Worm (Caenorhabditis elegans) whole organism, L4 larva: ENCODE results near the gene Y102A11A.2.
A peak's percentile ranks its signal among the peaks of the same experiment; 100 is the strongest.
"Not testable (repeated sequence)": the region's sequence is repeated elsewhere in the genome, so short reads cannot be mapped to it uniquely, and the experiment has no call there.

Experiments used
- T26A8.4 ChIP-seq: fragments of 200-800 bp; sonication (Bioruptor generic); IDR thresholded peaks from 2 replicates; pipeline ENCODE4 v1.3.6; 2022; ENCODE audit warnings: missing genetic modification characterization, missing compliant biosample characterization
- Y48G9A.11 ChIP-seq: fragments of 200-800 bp; sonication (Bioruptor generic); IDR thresholded peaks from 2 replicates; pipeline ENCODE4 v1.3.6; 2022; ENCODE audit warnings: missing genetic modification reagents, missing genetic modification characterization, missing compliant biosample characterization
- ZK337.2 ChIP-seq: fragments of 200-800 bp; sonication (Bioruptor generic); IDR thresholded peaks from 2 replicates; pipeline ENCODE4 v1.3.6; 2022; ENCODE audit warnings: missing genetic modification reagents, missing genetic modification characterization, missing compliant biosample characterization
- aha-1 ChIP-seq: fragments of 150-350 bp; peaks from one replicate; lab custom pipeline; 2014; ENCODE audit warnings: missing biosample characterization, missing genetic modification characterization
- ceh-28 ChIP-seq: fragments of 150-350 bp; optimal IDR thresholded peaks from 2 replicates; lab custom pipeline; 2014; ENCODE audit warnings: missing biosample characterization, missing genetic modification reagents, missing genetic modification characterization
- cey-2 ChIP-seq: sonication (generic microtip); optimal IDR thresholded peaks from 3 replicates; lab custom pipeline; 2017; ENCODE audit warnings: missing genetic modification characterization, mild to moderate bottlenecking, missing compliant biosample characterization, antibody characterized with exemption, borderline replicate concordance; ENCODE audit not compliant: insufficient read depth
- ctbp-1 ChIP-seq: fragments of 200-800 bp; sonication (Bioruptor generic); IDR thresholded peaks from 2 replicates; pipeline ENCODE4 v1.3.6; 2022; ENCODE audit warnings: missing genetic modification reagents, missing genetic modification characterization, missing compliant biosample characterization
- daf-16 ChIP-seq, 3 experiments: sonication (generic microtip); optimal IDR thresholded peaks; 2 replicates each; lab custom pipeline; 2016 to 2017; ENCODE audit warnings: missing genetic modification characterization in 3 of 3, missing genetic modification reagents in 3 of 3, mild to moderate bottlenecking in 2 of 3, missing compliant biosample characterization in 2 of 3, missing biosample characterization in 1 of 3, moderate library complexity in 1 of 3
- dmd-6 ChIP-seq: fragments of 200-800 bp; sonication (Bioruptor generic); IDR thresholded peaks from 2 replicates; pipeline ENCODE4 v1.3.6; 2022; ENCODE audit warnings: missing genetic modification reagents, missing genetic modification characterization, missing compliant biosample characterization
- dmd-8 ChIP-seq: fragments of 200-800 bp; sonication (Bioruptor generic); IDR thresholded peaks from 2 replicates; pipeline ENCODE4 v1.3.6; 2022; ENCODE audit warnings: missing genetic modification characterization, missing compliant biosample characterization
- dmd-9 ChIP-seq: fragments of 200-800 bp; sonication (Bioruptor generic); IDR thresholded peaks from 2 replicates; pipeline ENCODE4 v1.3.6; 2022; ENCODE audit warnings: missing genetic modification reagents, missing genetic modification characterization, missing compliant biosample characterization
- dpl-1 ChIP-seq: fragments of 150-350 bp; optimal IDR thresholded peaks from 2 replicates; lab custom pipeline; 2014; ENCODE audit warnings: missing biosample characterization, missing genetic modification reagents, missing genetic modification characterization
- dve-1 ChIP-seq: sonication (generic microtip); optimal IDR thresholded peaks from 2 replicates; lab custom pipeline; 2017; ENCODE audit warnings: antibody characterized with exemption, mild to moderate bottlenecking, missing genetic modification characterization, missing compliant biosample characterization; ENCODE audit not compliant: insufficient read depth
- hlh-11 ChIP-seq: fragments of 200-800 bp; sonication (Bioruptor generic); optimal IDR thresholded peaks from 2 replicates; lab custom pipeline; 2018; ENCODE audit warnings: mild to moderate bottlenecking, missing genetic modification characterization, missing compliant biosample characterization
- lsy-2 ChIP-seq, 2 experiments: fragments of 150-350 bp in 1 of 2; sonication (generic microtip) in 1 of 2; optimal IDR thresholded peaks; 2 replicates each; lab custom pipeline; 2014 to 2017; ENCODE audit warnings: missing biosample characterization in 2 of 2, missing genetic modification characterization in 2 of 2
- mes-2 ChIP-seq: sonication (generic microtip); optimal IDR thresholded peaks from 2 replicates; lab custom pipeline; 2016; ENCODE audit warnings: missing genotype, mild to moderate bottlenecking, missing genetic modification characterization, missing compliant biosample characterization; ENCODE audit not compliant: poor library complexity, severe bottlenecking
- mxl-2 ChIP-seq: fragments of 200-800 bp; sonication (Bioruptor generic); conservative IDR thresholded peaks from 2 replicates; pipeline ENCODE4 v1.3.6; 2022; ENCODE audit warnings: missing genetic modification reagents, missing genetic modification characterization, missing compliant biosample characterization
- nhr-11 ChIP-seq: fragments of 150-350 bp; optimal IDR thresholded peaks from 2 replicates; lab custom pipeline; 2014; ENCODE audit warnings: missing biosample characterization, missing genetic modification characterization
- nhr-237 ChIP-seq: sonication (generic microtip); optimal IDR thresholded peaks from 2 replicates; lab custom pipeline; 2017; ENCODE audit warnings: missing biosample characterization, missing genetic modification characterization
- nhr-25 ChIP-seq: sonication (generic microtip); optimal IDR thresholded peaks from 2 replicates; lab custom pipeline; 2017; ENCODE audit warnings: missing genetic modification characterization, mild to moderate bottlenecking, missing compliant biosample characterization, antibody characterized with exemption, moderate library complexity, borderline replicate concordance; ENCODE audit not compliant: insufficient read depth
- nhr-28 ChIP-seq: fragments of 150-350 bp; optimal IDR thresholded peaks from 2 replicates; lab custom pipeline; 2014; ENCODE audit warnings: missing biosample characterization, missing genetic modification characterization
- nhr-41 ChIP-seq: fragments of 200-800 bp; sonication (Bioruptor generic); IDR thresholded peaks from 2 replicates; pipeline ENCODE4 v1.3.6; 2022; ENCODE audit warnings: missing genetic modification reagents, missing genetic modification characterization, missing compliant biosample characterization
- nhr-77 ChIP-seq: fragments of 150-350 bp; optimal IDR thresholded peaks from 2 replicates; lab custom pipeline; 2014; ENCODE audit warnings: missing biosample characterization, missing genetic modification characterization
- pha-4 ChIP-seq, 2 experiments: fragments of 150-350 bp in 1 of 2; fragments of 200-800 bp in 1 of 2; sonication (Bioruptor generic) in 1 of 2; IDR thresholded peaks in 1 of 2; optimal IDR thresholded peaks in 1 of 2; 2 replicates each; pipeline versions ENCODE4 v1.3.6 to Lab custom; 2014 to 2022; ENCODE audit warnings: missing genetic modification characterization in 2 of 2, missing genetic modification reagents in 2 of 2, missing biosample characterization in 1 of 2, missing compliant biosample characterization in 1 of 2
- php-3 ChIP-seq: fragments of 200-800 bp; sonication (Bioruptor generic); IDR thresholded peaks from 2 replicates; pipeline ENCODE4 v1.3.6; 2022; ENCODE audit warnings: missing genetic modification reagents, missing genetic modification characterization, missing compliant biosample characterization
- pqm-1 ChIP-seq: sonication (generic microtip); optimal IDR thresholded peaks from 2 replicates; lab custom pipeline; 2017; ENCODE audit warnings: missing biosample characterization, missing genetic modification characterization
- rbr-2 ChIP-seq: sonication (generic microtip); optimal IDR thresholded peaks from 2 replicates; lab custom pipeline; 2016; ENCODE audit warnings: missing genotype, missing genetic modification characterization, missing compliant biosample characterization
- sdz-12 ChIP-seq: fragments of 200-800 bp; sonication (Bioruptor generic); optimal IDR thresholded peaks from 2 replicates; lab custom pipeline; 2018; ENCODE audit warnings: mild to moderate bottlenecking, missing genetic modification characterization, missing compliant biosample characterization
- skn-1 ChIP-seq: fragments of 150-350 bp; optimal IDR thresholded peaks from 2 replicates; lab custom pipeline; 2014; ENCODE audit warnings: missing biosample characterization, missing genetic modification characterization
- tra-1 ChIP-seq: fragments of 200-800 bp; sonication (Bioruptor generic); IDR thresholded peaks from 2 replicates; pipeline ENCODE4 v1.3.6; 2022; ENCODE audit warnings: missing genetic modification reagents, missing genetic modification characterization, missing compliant biosample characterization
- zfp-2 ChIP-seq: sonication (generic microtip); optimal IDR thresholded peaks from 2 replicates; lab custom pipeline; 2016; ENCODE audit warnings: mild to moderate bottlenecking, missing genetic modification characterization, missing compliant biosample characterization
- zfp-3 ChIP-seq: fragments of 200-800 bp; sonication (Bioruptor generic); conservative IDR thresholded peaks from 2 replicates; pipeline ENCODE4 v1.3.6; 2022; ENCODE audit warnings: missing genetic modification reagents, missing genetic modification characterization, missing compliant biosample characterization
- zip-2 ChIP-seq: fragments of 150-350 bp; optimal IDR thresholded peaks from 2 replicates; lab custom pipeline; 2014; ENCODE audit warnings: missing biosample characterization, missing genetic modification characterization

The Y102A11A.2 gene

DNA sequence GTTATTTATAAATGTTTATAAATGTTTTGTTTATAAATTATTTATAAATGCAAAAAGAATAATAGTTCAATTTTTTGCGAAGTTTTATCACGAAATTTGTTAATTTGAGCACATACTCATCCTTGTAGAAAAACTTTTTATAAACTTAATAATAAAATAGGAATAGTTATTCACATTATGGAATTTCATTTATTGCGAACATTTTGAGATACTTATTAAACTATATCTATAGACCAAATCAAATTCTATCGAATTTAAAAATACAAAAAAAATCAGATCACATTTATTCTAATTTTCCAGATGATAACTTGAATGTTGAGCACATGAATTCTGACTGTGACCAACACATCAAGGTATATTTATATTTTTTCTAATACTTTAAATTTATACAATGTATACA lies 7.6 kb upstream of the Y102A11A.2 start, which contains the start of gene Y102A11A.3:
Gene Y102A11A.3, plus strand, starts transcription at position 301 of the 400 bp plus-strand sequence.
- TF ChIP-seq tra-1 (no peak), Y48G9A.11 (GFP tag; lab: Robert Waterston, UW) (no peak), skn-1 (tag; lab: Kevin White, UChicago) (no peak), ctbp-1 (GFP tag; lab: Robert Waterston, UW) (no peak), nhr-11 (tag; lab: Kevin White, UChicago) (no peak), nhr-25 (tag; lab: Kevin White, UChicago) (no peak), nhr-237 (tag; lab: Kevin White, UChicago) (no peak), sdz-12 (GFP tag; lab: Kevin White, UChicago) (no peak), mes-2 (tag; lab: Kevin White, UChicago) (no peak), mxl-2 (GFP tag; lab: Robert Waterston, UW) (no peak), zfp-3 (GFP tag; lab: Robert Waterston, UW) (no peak), dmd-8 (GFP tag; lab: Robert Waterston, UW) (no peak), cey-2 (tag; lab: Kevin White, UChicago) (no peak), T26A8.4 (GFP tag; lab: Robert Waterston, UW) (no peak), pha-4 (GFP tag; IDR thresholded peaks at IDR 0.05; lab: Robert Waterston, UW) (no peak), pha-4 (tag; optimal IDR thresholded peaks at IDR 0.05; lab: Kevin White, UChicago) (no peak), ceh-28 (tag; lab: Kevin White, UChicago) (no peak)

DNA sequence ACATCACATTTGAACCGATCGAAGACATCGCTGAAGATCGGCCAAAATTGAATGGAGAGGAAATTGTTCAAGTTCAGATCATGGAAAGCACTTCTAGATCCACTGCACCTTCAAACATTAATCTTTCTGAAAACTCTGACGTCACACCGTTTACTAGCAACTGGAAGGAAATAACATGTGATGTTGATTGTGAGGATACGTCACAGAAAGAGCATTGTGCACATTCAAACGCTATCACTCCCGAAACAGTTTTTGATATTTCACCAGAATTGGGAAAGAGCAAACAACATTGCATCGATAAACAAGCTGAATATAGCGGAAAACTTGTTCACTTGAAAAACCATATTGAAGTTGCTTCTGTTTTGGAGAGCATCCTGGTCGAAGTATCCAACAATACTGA lies 4.9 kb upstream of the Y102A11A.2 start:
- no peak for TF ChIP-seq ZK337.2 (GFP tag; lab: Robert Waterston, UW)
- TF ChIP-seq lsy-2 (tag; optimal IDR thresholded peaks at IDR 0.05; lab: Kevin White, UChicago), result no peak
- peak; percentile 29 for TF ChIP-seq dve-1
- peak; percentile 56 for TF ChIP-seq nhr-28 (tag; lab: Kevin White, UChicago)
- peak; percentile 55 for TF ChIP-seq nhr-77
- TF ChIP-seq dpl-1 (GFP tag; lab: Kevin White, UChicago), result no peak
- peak; percentile 45 for TF ChIP-seq pqm-1
- TF ChIP-seq zip-2 (tag; lab: Kevin White, UChicago), result no peak
- TF ChIP-seq nhr-41 (GFP tag; lab: Robert Waterston, UW), result no peak
- TF ChIP-seq cey-2 (tag; lab: Kevin White, UChicago), result no peak
- TF ChIP-seq daf-16 (GFP tag; optimal IDR thresholded peaks at IDR 0.05; lab: Kevin White, UChicago), result no peak
- TF ChIP-seq daf-16 (tag; optimal IDR thresholded peaks at IDR 0.05; lab: Kevin White, UChicago), result peak; percentile 95

DNA sequence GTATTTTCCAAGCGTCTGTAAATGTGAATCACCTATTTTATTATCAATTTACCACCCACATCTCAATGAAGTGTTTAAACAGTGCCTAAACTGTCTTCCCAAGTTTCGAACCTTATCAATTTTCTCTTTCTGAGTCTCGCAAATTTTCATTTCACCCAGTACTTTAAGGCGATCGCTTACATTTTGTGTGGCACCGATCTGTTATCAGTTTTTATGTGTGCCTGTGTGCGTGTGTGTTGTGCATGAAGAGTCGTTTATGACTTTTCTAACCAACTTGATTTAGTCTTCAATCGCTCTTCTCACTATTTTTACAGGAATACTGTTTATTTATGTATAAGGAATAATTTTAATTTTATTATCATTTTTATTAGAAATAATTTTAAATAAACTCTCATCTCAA lies 1.0 kb upstream of the Y102A11A.2 start:
- peak; percentile 10 for TF ChIP-seq hlh-11 (tag; lab: Kevin White, UChicago)
- peak; percentile 64; the same call in 1 of the 2 replicates for TF ChIP-seq tra-1
- not testable (repeated sequence) for TF ChIP-seq daf-16 (GFP tag; optimal IDR thresholded peaks at IDR 0.05; lab: Kevin White, UChicago)
- peak; percentile 28 for TF ChIP-seq daf-16 (tag; optimal IDR thresholded peaks at IDR 0.05; lab: Kevin White, UChicago)
- peak; percentile 67; the same call in 1 of the 2 replicates for TF ChIP-seq php-3
- peak; percentile 71 for TF ChIP-seq dmd-6 (GFP tag; lab: Robert Waterston, UW)

DNA sequence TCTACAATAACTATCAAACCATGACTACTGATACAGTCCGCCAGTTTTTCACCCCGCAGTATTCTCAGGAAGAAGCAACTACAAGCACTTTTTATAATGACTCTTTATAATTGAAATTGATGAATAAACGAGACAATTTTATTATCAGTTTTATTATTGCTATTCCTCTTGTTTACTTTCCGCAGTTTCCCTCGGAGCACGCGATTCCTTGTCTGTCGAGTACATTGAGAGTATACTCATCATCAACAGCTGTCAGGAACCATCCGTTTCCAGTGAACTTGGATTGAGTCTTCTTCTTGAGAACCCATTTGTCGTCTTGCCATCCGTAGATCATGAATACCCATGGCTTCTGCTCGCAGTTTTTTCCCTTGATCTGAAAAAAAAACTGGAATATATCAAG lies 4.4 kb downstream of the Y102A11A.2 start:
- no peak for TF ChIP-seq daf-16 (GFP tag; optimal IDR thresholded peaks at IDR 0.05; lab: Kevin White, UChicago)
- TF ChIP-seq daf-16 (tag; optimal IDR thresholded peaks at IDR 0.05; lab: Kevin White, UChicago), result peak; percentile 93
- peak; percentile 34 for TF ChIP-seq aha-1
- TF ChIP-seq zfp-2, result no peak
- TF ChIP-seq php-3, result 0 out of 2 replicates have a peak, but pooled peaks have one; percentile 12
- TF ChIP-seq dmd-9 (GFP tag; lab: Robert Waterston, UW), result no peak
- TF ChIP-seq rbr-2 (tag; lab: Kevin White, UChicago), result no peak
- TF ChIP-seq skn-1 (tag; lab: Kevin White, UChicago), result no peak
- TF ChIP-seq, all 104 proteins: peak for 3
